Fruit fly (Drosophila melanogaster): ENCODE data around the gene CG33985.

The CG33985 gene

DNA sequence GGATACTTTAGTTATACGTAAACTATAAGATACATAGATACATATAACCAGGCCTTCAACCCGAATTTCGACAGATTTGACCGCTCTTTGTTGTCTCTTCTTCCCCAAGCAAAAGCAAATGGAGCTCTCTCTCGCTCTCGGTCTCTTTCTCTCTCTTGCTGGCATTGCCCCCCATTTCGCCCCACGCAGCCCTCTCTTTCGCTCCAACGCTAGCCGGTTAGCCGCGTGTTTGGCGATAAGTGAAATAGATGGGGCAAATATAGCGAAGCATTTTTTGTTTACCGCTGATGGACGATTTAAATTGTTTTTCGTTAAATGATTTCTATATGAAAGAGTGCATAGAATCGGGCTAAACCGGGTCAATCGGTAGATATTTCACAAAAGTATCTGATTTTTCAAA is 12.2 kb downstream of the CG33985 start (continued):
- TF ChIP-seq CG34422 (GFP tag; IDR thresholded peaks at IDR 0.05) (peak; percentile 94; the same call in 2 of the 3 replicates), ERR (GFP tag; optimal IDR thresholded peaks at IDR 0.05) (no peak), cg (GFP tag; optimal IDR thresholded peaks at IDR 0.05) (no peak), CTCF (GFP tag; optimal IDR thresholded peaks at IDR 0.05) (no peak), Dll (GFP tag; IDR thresholded peaks at IDR 0.05; ENCODE audit: partially characterized antibody) (peak; percentile 61), C15 (GFP tag; IDR thresholded peaks at IDR 0.05) (no peak), ci (GFP tag; IDR thresholded peaks at IDR 0.05) (peak; percentile 27; the same call in 1 of the 3 replicates), cwo (GFP tag; optimal IDR thresholded peaks at IDR 0.05) (peak; percentile 50), yki (optimal IDR thresholded peaks at IDR 0.05) (peak; percentile 48), sqz (GFP tag; optimal IDR thresholded peaks at IDR 0.05) (peak; percentile 49), sna (GFP tag; IDR thresholded peaks at IDR 0.05; ENCODE audit: partially characterized antibody) (peak; percentile 38; the same call in 1 of the 2 replicates), so (GFP tag; IDR thresholded peaks at IDR 0.05) (peak; percentile 30; the same call in 1 of the 3 replicates), ftz-f1 (GFP tag; optimal IDR thresholded peaks at IDR 0.05) (peak; percentile 86), ham (GFP tag; IDR thresholded peaks at IDR 0.05) (no peak), CG12071 (GFP tag; optimal IDR thresholded peaks at IDR 0.05) (peak; percentile 23), CG5245 (GFP tag; optimal IDR thresholded peaks at IDR 0.05) (no peak), Fer1 (GFP tag; optimal IDR thresholded peaks at IDR 0.05) (peak; percentile 12), lbe (GFP tag; optimal IDR thresholded peaks at IDR 0.05) (no peak), HHEX (GFP tag; optimal IDR thresholded peaks at IDR 0.05) (no peak), sens (GFP tag) (peak; percentile 61), ATbp (GFP tag; optimal IDR thresholded peaks at IDR 0.05) (no peak), CG4424 (GFP tag; optimal IDR thresholded peaks at IDR 0.05) (no peak), slp2 (GFP tag; optimal IDR thresholded peaks at IDR 0.05) (no peak), Vsx1 (GFP tag; optimal IDR thresholded peaks at IDR 0.05) (peak; percentile 88), gro (GFP tag; optimal IDR thresholded peaks at IDR 0.05) (peak; percentile 14), toy (GFP tag; IDR thresholded peaks at IDR 0.05) (no peak), CG15479 (GFP tag; optimal IDR thresholded peaks at IDR 0.05) (no peak), bsh (GFP tag; optimal IDR thresholded peaks at IDR 0.05) (peak in 1 of 2 experiments; percentile 34), kah (GFP tag; optimal IDR thresholded peaks at IDR 0.05) (no peak), Sin3A (optimal IDR thresholded peaks at IDR 0.05) (no peak), Hmx (GFP tag; optimal IDR thresholded peaks at IDR 0.05) (no peak), btn (GFP tag; optimal IDR thresholded peaks at IDR 0.05) (no peak), CG8089 (GFP tag; optimal IDR thresholded peaks at IDR 0.05) (no peak), ranshi (GFP tag; IDR thresholded peaks at IDR 0.05) (no peak), B-H2 (GFP tag; optimal IDR thresholded peaks at IDR 0.05) (no peak), CG16813 (GFP tag; IDR thresholded peaks at IDR 0.05; ENCODE audit: partially characterized antibody) (no peak), CG34224 (GFP tag; IDR thresholded peaks at IDR 0.05; ENCODE audit: partially characterized antibody) (peak; percentile 55; the same call in 2 of the 3 replicates), CG8359 (GFP tag; optimal IDR thresholded peaks at IDR 0.05; ENCODE audit: borderline replicate concordance) (no peak), CG13296 (GFP tag; optimal IDR thresholded peaks at IDR 0.05) (no peak), HmgD (GFP tag; optimal IDR thresholded peaks at IDR 0.05) (no peak), Atf3 (GFP tag; optimal IDR thresholded peaks at IDR 0.05) (no peak), MBD-R2 (GFP tag; IDR thresholded peaks at IDR 0.05) (no peak), Xrp1 (GFP tag; IDR thresholded peaks at IDR 0.05) (0 out of 2 replicates have a peak, but pooled peaks have one; percentile 10), tna (GFP tag; IDR thresholded peaks at IDR 0.05; ENCODE audit: partially characterized antibody) (peak; percentile 11; the same call in 1 of the 2 replicates), Ets65A (GFP tag) (no peak), CG18764 (GFP tag; optimal IDR thresholded peaks at IDR 0.05) (no peak), pan (optimal IDR thresholded peaks at IDR 0.05) (no peak), pan (GFP tag; optimal IDR thresholded peaks at IDR 0.05 in 1 of 2, IDR thresholded peaks at IDR 0.05 in 1 of 2) (no peak), CG11695 (GFP tag; IDR thresholded peaks at IDR 0.05) (peak; percentile 26; the same call in 1 of the 3 replicates), sob (GFP tag; IDR thresholded peaks at IDR 0.05) (no peak), CG3163 (GFP tag; optimal IDR thresholded peaks at IDR 0.05) (peak; percentile 88), CG2120 (GFP tag; optimal IDR thresholded peaks at IDR 0.05) (no peak), scrt (GFP tag; optimal IDR thresholded peaks at IDR 0.05) (peak; percentile 21)

Measured in whole organism, embryonic.